Worm (Caenorhabditis elegans): ENCODE results near the gene srd-42.

Gene srd-42

ce11 chrX:13347251-13347650, 44.0 kb upstream of the srd-42 start:
- TF ChIP-seq ZK546.5 (tag; optimal IDR thresholded peaks at IDR 0.05) = no peak
- no peak for TF ChIP-seq sea-2 (GFP tag; optimal IDR thresholded peaks at IDR 0.05)
- TF ChIP-seq tbx-2 (tag; optimal IDR thresholded peaks at IDR 0.05) = no peak
- TF ChIP-seq nhr-25 (tag; optimal IDR thresholded peaks at IDR 0.05) = no peak
- TF ChIP-seq lin-39 (tag; optimal IDR thresholded peaks at IDR 0.05) = no peak
- no peak for TF ChIP-seq R02D3.7 (tag; optimal IDR thresholded peaks at IDR 0.05)
- TF ChIP-seq unc-62 (GFP tag; optimal IDR thresholded peaks at IDR 0.05) = no peak
- no peak for TF ChIP-seq egl-5 (tag; optimal IDR thresholded peaks at IDR 0.05)
- no peak for TF ChIP-seq unc-39 (tag; optimal IDR thresholded peaks at IDR 0.05)
- no peak for TF ChIP-seq nhr-12 (tag; optimal IDR thresholded peaks at IDR 0.05)
- TF ChIP-seq zag-1 (tag; optimal IDR thresholded peaks at IDR 0.05) = no peak
- no peak for TF ChIP-seq elt-3 (tag; optimal IDR thresholded peaks at IDR 0.05)
- TF ChIP-seq nfya-1 (tag; optimal IDR thresholded peaks at IDR 0.05; ENCODE audit: insufficient read depth) = no peak
- TF ChIP-seq jun-1 (tag; optimal IDR thresholded peaks at IDR 0.05) = no peak
- no peak for TF ChIP-seq aly-2 (tag; optimal IDR thresholded peaks at IDR 0.05)
- TF ChIP-seq egl-27 (tag; optimal IDR thresholded peaks at IDR 0.05) = no peak
- TF ChIP-seq elt-2 (tag; optimal IDR thresholded peaks at IDR 0.05) = no peak

DNA sequence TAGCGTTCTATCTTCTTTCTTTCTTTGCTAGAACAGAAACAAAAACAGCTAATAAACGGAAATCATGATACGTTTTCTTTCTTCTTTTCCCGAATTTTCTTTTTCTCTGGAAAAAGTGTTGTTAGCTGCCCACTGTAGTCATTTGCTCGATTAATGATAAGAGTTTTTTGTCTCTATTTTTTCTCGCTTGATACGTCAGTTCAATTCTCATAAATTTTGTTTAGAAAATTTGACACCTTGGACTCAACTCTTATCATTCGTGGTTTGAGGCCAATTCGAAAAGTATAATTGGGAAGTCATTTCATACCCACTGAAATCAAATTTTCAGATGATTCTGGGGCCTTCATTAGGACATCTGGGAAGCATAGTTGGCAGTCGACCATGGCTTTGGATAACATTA, 38.6 kb upstream of the srd-42 start:
- TF ChIP-seq pqm-1 (tag; optimal IDR thresholded peaks at IDR 0.05) (peak; percentile 37), elt-2 (tag; optimal IDR thresholded peaks at IDR 0.05) (peak; percentile 64), fkh-2 (tag; optimal IDR thresholded peaks at IDR 0.05) (no peak)

- TF ChIP-seq nfya-1 (tag; optimal IDR thresholded peaks at IDR 0.05; ENCODE audit: insufficient read depth) (peak; percentile 15), nhr-11 (tag; optimal IDR thresholded peaks at IDR 0.05) (no peak), fos-1 (tag; optimal IDR thresholded peaks at IDR 0.05) (no peak)
These were observed 37.7 kb upstream of the srd-42 start for ce11 chrX:13340970-13341369.

ce11 chrX:13339029-13339626, 35.9 kb upstream of the srd-42 start:
- TF ChIP-seq egl-5 (tag; optimal IDR thresholded peaks at IDR 0.05) = no peak
- peak; percentile 75 for TF ChIP-seq elt-2 (tag; optimal IDR thresholded peaks at IDR 0.05)

DNA sequence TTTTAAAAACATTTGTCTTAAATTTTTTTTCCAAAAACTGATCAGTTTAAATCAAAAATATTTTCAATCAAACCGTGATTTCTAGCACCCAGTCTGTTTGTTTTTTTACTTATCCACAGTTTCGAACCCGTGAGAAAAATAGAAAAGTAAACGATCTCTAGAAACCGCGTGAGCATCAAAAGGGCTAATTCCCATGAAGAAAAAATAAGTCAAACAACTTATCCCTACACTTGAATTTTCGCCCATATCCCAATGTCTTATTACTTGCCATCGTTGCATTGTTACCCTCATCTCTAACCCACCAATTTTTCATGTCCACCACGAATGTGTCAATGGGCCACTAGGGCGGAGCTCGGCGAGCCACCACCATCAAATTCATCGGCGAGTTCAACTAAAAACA, 34.5 kb upstream of the srd-42 start, which contains the start of gene ptr-24:
Gene ptr-24, plus strand, starts transcription at position 301 of the 400 bp plus-strand sequence.
- TF ChIP-seq pha-4 (tag; optimal IDR thresholded peaks at IDR 0.05) (no peak), nhr-43 (tag; optimal IDR thresholded peaks at IDR 0.05; ENCODE audit: poor library complexity, severe bottlenecking) (no peak), nhr-25 (tag; optimal IDR thresholded peaks at IDR 0.05) (no peak), unc-62 (GFP tag; optimal IDR thresholded peaks at IDR 0.05) (no peak), jun-1 (tag; optimal IDR thresholded peaks at IDR 0.05) (no peak), tbx-2 (tag; optimal IDR thresholded peaks at IDR 0.05) (no peak), fkh-2 (tag; optimal IDR thresholded peaks at IDR 0.05) (no peak), fkh-10 (GFP tag; optimal IDR thresholded peaks at IDR 0.05) (no peak), aly-2 (tag; optimal IDR thresholded peaks at IDR 0.05) (no peak), nhr-67 (tag; optimal IDR thresholded peaks at IDR 0.05) (no peak), nhr-11 (tag; optimal IDR thresholded peaks at IDR 0.05) (no peak), ceh-9 (tag; optimal IDR thresholded peaks at IDR 0.05) (no peak), sea-2 (GFP tag; optimal IDR thresholded peaks at IDR 0.05) (no peak), ceh-16 (tag; optimal IDR thresholded peaks at IDR 0.05) (no peak), ZK546.5 (tag; optimal IDR thresholded peaks at IDR 0.05) (no peak), hmg-11 (tag; optimal IDR thresholded peaks at IDR 0.05) (no peak), nhr-76 (tag; optimal IDR thresholded peaks at IDR 0.05) (no peak), elt-2 (tag; optimal IDR thresholded peaks at IDR 0.05) (no peak), zag-1 (tag; optimal IDR thresholded peaks at IDR 0.05) (no peak), nhr-23 (tag; optimal IDR thresholded peaks at IDR 0.05) (no peak)

DNA sequence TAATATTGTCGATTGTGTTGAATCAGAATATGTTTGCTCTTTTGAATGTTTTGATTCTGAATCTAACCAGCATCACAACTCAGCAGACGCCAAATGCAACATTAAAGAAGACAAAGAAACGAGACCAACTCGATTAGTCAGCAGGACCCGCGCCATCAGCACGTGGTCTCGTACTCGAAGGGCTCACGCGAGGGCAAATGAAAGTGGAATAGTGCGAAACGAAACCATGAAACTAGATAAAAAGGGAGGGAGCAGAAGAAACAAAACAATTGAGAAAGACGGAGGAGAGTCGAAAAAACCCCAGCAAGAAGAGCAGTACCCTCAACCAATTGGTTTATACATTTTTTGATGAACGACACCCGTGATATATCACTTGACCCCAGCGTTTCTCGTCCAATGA, 33.7 kb upstream of the srd-42 start:
- TF ChIP-seq lin-39 (tag; optimal IDR thresholded peaks at IDR 0.05) (peak; percentile 44), nhr-28 (tag; optimal IDR thresholded peaks at IDR 0.05) (no peak)
